Worm (Caenorhabditis elegans) whole organism, L4 larva: ENCODE measurements around the gene deg-3.
"Not testable (repeated sequence)": the region's sequence is repeated elsewhere in the genome, so short reads cannot be mapped to it uniquely, and the experiment has no call there.

Experiments used
- T20F7.1 ChIP-seq: fragments of 200-800 bp; sonication (Bioruptor generic); optimal IDR thresholded peaks from 2 replicates; lab custom pipeline; 2018; ENCODE audit warnings: mild to moderate bottlenecking, missing genetic modification characterization, missing compliant biosample characterization
- Y105C5A.15 ChIP-seq: fragments of 200-800 bp; sonication (Bioruptor generic); IDR thresholded peaks from 2 replicates; pipeline ENCODE4 v1.3.6; 2022; ENCODE audit warnings: missing genetic modification characterization, missing compliant biosample characterization
- Y48G9A.11 ChIP-seq: fragments of 200-800 bp; sonication (Bioruptor generic); IDR thresholded peaks from 2 replicates; pipeline ENCODE4 v1.3.6; 2022; ENCODE audit warnings: missing genetic modification reagents, missing genetic modification characterization, missing compliant biosample characterization
- Y75B8A.6 ChIP-seq: fragments of 200-800 bp; sonication (Bioruptor generic); IDR thresholded peaks from 2 replicates; pipeline ENCODE4 v1.3.6; 2022; ENCODE audit warnings: missing genetic modification reagents, missing genetic modification characterization, missing compliant biosample characterization
- aha-1 ChIP-seq: fragments of 150-350 bp; peaks from one replicate; lab custom pipeline; 2014; ENCODE audit warnings: missing biosample characterization, missing genetic modification characterization
- aly-2 ChIP-seq: sonication (generic microtip); optimal IDR thresholded peaks from 2 replicates; lab custom pipeline; 2018; ENCODE audit warnings: missing biosample characterization, missing genetic modification characterization
- ama-1 ChIP-seq: fragments of 150-350 bp; optimal IDR thresholded peaks from 2 replicates; lab custom pipeline; 2014; ENCODE audit warnings: inconsistent platforms, mixed read lengths
- ceh-28 ChIP-seq: fragments of 150-350 bp; optimal IDR thresholded peaks from 2 replicates; lab custom pipeline; 2014; ENCODE audit warnings: missing biosample characterization, missing genetic modification reagents, missing genetic modification characterization
- ceh-44 ChIP-seq: fragments of 200-800 bp; sonication (Bioruptor generic); IDR thresholded peaks from 2 replicates; pipeline ENCODE4 v1.3.6; 2022; ENCODE audit warnings: missing genetic modification reagents, missing genetic modification characterization, missing compliant biosample characterization
- ceh-82 ChIP-seq: sonication (generic microtip); optimal IDR thresholded peaks from 2 replicates; lab custom pipeline; 2017; ENCODE audit warnings: missing biosample characterization, missing genetic modification characterization
- cey-2 ChIP-seq: sonication (generic microtip); optimal IDR thresholded peaks from 3 replicates; lab custom pipeline; 2017; ENCODE audit warnings: missing genetic modification characterization, mild to moderate bottlenecking, missing compliant biosample characterization, antibody characterized with exemption, borderline replicate concordance; ENCODE audit not compliant: insufficient read depth
- daf-16 ChIP-seq, 3 experiments: sonication (generic microtip); optimal IDR thresholded peaks; 2 replicates each; lab custom pipeline; 2016 to 2017; ENCODE audit warnings: missing genetic modification characterization in 3 of 3, missing genetic modification reagents in 3 of 3, mild to moderate bottlenecking in 2 of 3, missing compliant biosample characterization in 2 of 3, missing biosample characterization in 1 of 3, moderate library complexity in 1 of 3
- dmd-8 ChIP-seq: fragments of 200-800 bp; sonication (Bioruptor generic); IDR thresholded peaks from 2 replicates; pipeline ENCODE4 v1.3.6; 2022; ENCODE audit warnings: missing genetic modification characterization, missing compliant biosample characterization
- dmd-9 ChIP-seq: fragments of 200-800 bp; sonication (Bioruptor generic); IDR thresholded peaks from 2 replicates; pipeline ENCODE4 v1.3.6; 2022; ENCODE audit warnings: missing genetic modification reagents, missing genetic modification characterization, missing compliant biosample characterization
- fkh-10 ChIP-seq: fragments of 150-350 bp; optimal IDR thresholded peaks from 2 replicates; lab custom pipeline; 2014; ENCODE audit warnings: missing biosample characterization, missing genetic modification reagents, missing genetic modification characterization
- gei-8 ChIP-seq: fragments of 200-800 bp; sonication (Bioruptor generic); optimal IDR thresholded peaks from 2 replicates; lab custom pipeline; 2018; ENCODE audit warnings: mild to moderate bottlenecking, missing genetic modification characterization, missing compliant biosample characterization
- hlh-30 ChIP-seq: sonication (generic microtip); optimal IDR thresholded peaks from 2 replicates; lab custom pipeline; 2017; ENCODE audit warnings: antibody characterized with exemption, mild to moderate bottlenecking, missing genetic modification characterization, missing compliant biosample characterization; ENCODE audit not compliant: insufficient read depth
- lin-29 ChIP-seq: fragments of 200-800 bp; sonication (Bioruptor generic); IDR thresholded peaks from 2 replicates; pipeline ENCODE4 v1.3.6; 2022; ENCODE audit warnings: missing genetic modification reagents, missing genetic modification characterization, missing compliant biosample characterization
- madf-9 ChIP-seq: fragments of 200-800 bp; sonication (Bioruptor generic); conservative IDR thresholded peaks from 2 replicates; pipeline ENCODE4 v1.3.6; 2022; ENCODE audit warnings: missing genetic modification reagents, missing genetic modification characterization, missing compliant biosample characterization
- mxl-3 ChIP-seq: fragments of 200-800 bp; sonication (Bioruptor generic); optimal IDR thresholded peaks from 2 replicates; lab custom pipeline; 2018; ENCODE audit warnings: mild to moderate bottlenecking, missing genetic modification characterization, missing compliant biosample characterization
- nhr-111 ChIP-seq: fragments of 200-800 bp; sonication (Bioruptor generic); optimal IDR thresholded peaks from 2 replicates; lab custom pipeline; 2018; ENCODE audit warnings: mild to moderate bottlenecking, missing genetic modification characterization, missing compliant biosample characterization
- nhr-25 ChIP-seq: sonication (generic microtip); optimal IDR thresholded peaks from 2 replicates; lab custom pipeline; 2017; ENCODE audit warnings: missing genetic modification characterization, mild to moderate bottlenecking, missing compliant biosample characterization, antibody characterized with exemption, moderate library complexity, borderline replicate concordance; ENCODE audit not compliant: insufficient read depth
- nhr-42 ChIP-seq: fragments of 200-800 bp; sonication (Bioruptor generic); IDR thresholded peaks from 2 replicates; pipeline ENCODE4 v1.3.6; 2022; ENCODE audit warnings: missing genetic modification characterization, missing compliant biosample characterization
- nhr-76 ChIP-seq: fragments of 150-350 bp; optimal IDR thresholded peaks from 2 replicates; lab custom pipeline; 2014; ENCODE audit warnings: missing biosample characterization, missing genetic modification characterization
- pqm-1 ChIP-seq: sonication (generic microtip); optimal IDR thresholded peaks from 2 replicates; lab custom pipeline; 2017; ENCODE audit warnings: missing biosample characterization, missing genetic modification characterization
- rbr-2 ChIP-seq: sonication (generic microtip); optimal IDR thresholded peaks from 2 replicates; lab custom pipeline; 2016; ENCODE audit warnings: missing genotype, missing genetic modification characterization, missing compliant biosample characterization
- sdz-12 ChIP-seq: fragments of 200-800 bp; sonication (Bioruptor generic); optimal IDR thresholded peaks from 2 replicates; lab custom pipeline; 2018; ENCODE audit warnings: mild to moderate bottlenecking, missing genetic modification characterization, missing compliant biosample characterization
- set-16 ChIP-seq: fragments of 200-800 bp; sonication (Bioruptor generic); IDR thresholded peaks from 2 replicates; pipeline ENCODE4 v1.3.6; 2022; ENCODE audit warnings: missing genetic modification reagents, missing genetic modification characterization, missing compliant biosample characterization
- spr-3 ChIP-seq: fragments of 200-800 bp; sonication (Bioruptor generic); optimal IDR thresholded peaks from 2 replicates; lab custom pipeline; 2018; ENCODE audit warnings: mild to moderate bottlenecking, missing genetic modification characterization, missing compliant biosample characterization
- tag-97 ChIP-seq: fragments of 200-800 bp; sonication (Bioruptor generic); IDR thresholded peaks from 2 replicates; pipeline ENCODE4 v1.3.6; 2022; ENCODE audit warnings: missing genetic modification characterization, missing compliant biosample characterization
- zfp-2 ChIP-seq: sonication (generic microtip); optimal IDR thresholded peaks from 2 replicates; lab custom pipeline; 2016; ENCODE audit warnings: mild to moderate bottlenecking, missing genetic modification characterization, missing compliant biosample characterization
- zip-11 ChIP-seq: fragments of 200-800 bp; sonication (Bioruptor generic); IDR thresholded peaks from 2 replicates; pipeline ENCODE4 v1.3.6; 2022; ENCODE audit warnings: missing genetic modification characterization, missing compliant biosample characterization
- zip-2 ChIP-seq: fragments of 150-350 bp; optimal IDR thresholded peaks from 2 replicates; lab custom pipeline; 2014; ENCODE audit warnings: missing biosample characterization, missing genetic modification characterization

The deg-3 gene

DNA sequence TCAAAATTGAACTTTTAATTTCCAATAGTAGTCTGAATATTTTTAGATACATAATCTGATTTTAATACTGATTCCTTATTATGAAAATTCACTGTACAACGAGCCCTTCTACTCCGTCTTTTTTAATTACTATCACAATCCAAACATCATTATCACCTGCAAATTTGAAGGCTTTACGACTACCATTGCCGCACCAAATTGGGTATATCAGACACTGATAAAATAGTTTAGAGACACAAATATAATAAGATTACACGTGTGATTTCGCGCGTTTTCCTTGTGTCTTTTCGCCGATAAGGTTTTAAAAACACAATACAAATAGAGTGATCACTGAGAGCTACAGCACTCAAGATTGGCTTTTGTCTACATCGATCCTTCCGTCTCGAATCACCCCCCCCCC is 11.9 kb downstream of the deg-3 start:
- TF ChIP-seq daf-16 (GFP tag; optimal IDR thresholded peaks at IDR 0.05; lab: Kevin White, UChicago) (no peak), daf-16 (tag; optimal IDR thresholded peaks at IDR 0.05; lab: Kevin White, UChicago) (peak; percentile 50), zip-11 (GFP tag; lab: Robert Waterston, UW) (no peak), rbr-2 (tag; lab: Kevin White, UChicago) (no peak), nhr-25 (tag; lab: Kevin White, UChicago) (no peak), sdz-12 (GFP tag; lab: Kevin White, UChicago) (no peak), pqm-1 (peak; percentile 34), mxl-3 (GFP tag; lab: Kevin White, UChicago) (peak; percentile 21), Y105C5A.15 (GFP tag; lab: Robert Waterston, UW) (no peak), ceh-44 (GFP tag; lab: Robert Waterston, UW) (no peak)

DNA sequence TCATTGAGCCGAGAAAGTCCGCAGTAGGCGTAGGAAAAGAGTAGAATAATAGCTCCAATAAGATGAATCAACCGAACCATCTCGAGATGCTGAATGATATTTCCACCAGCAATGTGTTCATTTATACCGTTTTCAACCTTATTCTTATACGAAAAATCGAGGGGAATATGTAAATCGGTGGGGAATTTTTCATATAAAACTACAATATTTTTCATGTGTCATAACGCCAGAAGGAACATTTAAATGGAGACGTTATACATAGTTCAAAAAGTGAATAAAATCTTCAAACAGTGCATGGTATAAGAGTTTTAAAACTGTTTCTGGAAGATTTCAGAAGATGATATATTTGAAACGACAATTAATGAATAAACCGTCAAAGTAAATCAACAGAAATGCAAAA is 12.3 kb downstream of the deg-3 start, which contains the start of gene nas-19:
nas-19 (minus strand) TSS at position 101 of the 400 bp plus-strand sequence.
- no peak for TF ChIP-seq dmd-9
- TF ChIP-seq set-16 (GFP tag; lab: Robert Waterston, UW), result no peak
- TF ChIP-seq aha-1, result peak; percentile 66

DNA sequence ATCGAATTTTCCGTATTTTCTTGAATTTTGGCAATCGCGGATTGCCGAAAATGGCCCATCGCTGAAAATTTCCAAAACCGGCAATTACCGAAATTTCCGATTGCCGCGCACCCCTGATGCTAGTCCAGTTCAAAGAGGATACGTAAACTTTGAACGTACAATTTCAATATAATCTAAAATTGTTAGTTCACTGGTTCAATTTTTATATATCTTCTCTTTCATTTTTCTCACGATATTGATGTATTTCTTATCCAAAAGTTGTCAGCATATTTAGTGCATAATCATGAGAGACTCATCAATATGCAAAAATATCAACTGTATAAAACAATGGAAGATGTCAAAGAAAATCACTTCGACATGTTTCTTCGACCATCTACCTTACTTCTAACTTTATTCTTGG is 16.3 kb downstream of the deg-3 start, which contains the start of gene nas-17:
nas-17 (plus strand) TSS at position 301 of the 400 bp plus-strand sequence.
- TF ChIP-seq cey-2 (tag; lab: Kevin White, UChicago) (no peak), gei-8 (no peak), T20F7.1 (GFP tag; lab: Kevin White, UChicago) (no peak), Y75B8A.6 (GFP tag; lab: Robert Waterston, UW) (no peak), Y48G9A.11 (no peak), rbr-2 (tag; lab: Kevin White, UChicago) (no peak), madf-9 (GFP tag; lab: Robert Waterston, UW) (no peak), nhr-76 (tag; lab: Kevin White, UChicago) (no peak), zfp-2 (tag; lab: Kevin White, UChicago) (no peak), lin-29 (GFP tag; lab: Robert Waterston, UW) (no peak), ama-1 (lab: Kevin White, UChicago) (no peak), zip-11 (GFP tag; lab: Robert Waterston, UW) (no peak), tag-97 (GFP tag; lab: Robert Waterston, UW) (no peak), zip-2 (tag; lab: Kevin White, UChicago) (no peak), aly-2 (tag; lab: Kevin White, UChicago) (no peak), hlh-30 (tag; lab: Kevin White, UChicago) (no peak), ceh-28 (tag; lab: Kevin White, UChicago) (no peak)

DNA sequence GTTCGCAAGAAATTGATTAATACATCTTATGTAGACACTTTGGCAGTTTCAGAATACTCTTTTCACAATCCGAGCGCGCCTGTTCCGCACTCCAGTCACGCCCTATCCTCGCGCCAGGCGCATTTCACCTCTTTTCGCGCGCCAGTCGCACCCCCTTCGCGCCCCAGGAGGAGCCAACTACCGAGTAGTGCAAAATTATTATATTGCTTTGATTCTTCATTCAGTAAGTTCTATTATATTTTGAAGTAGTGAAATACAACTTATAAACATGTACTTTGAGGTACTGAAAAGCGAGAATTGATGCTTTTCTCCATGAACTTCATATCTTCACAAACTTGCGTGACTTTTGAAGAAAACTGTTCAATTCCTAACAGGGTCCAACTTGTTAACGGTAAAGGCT is 18.8 kb downstream of the deg-3 start, which contains the start of gene nas-18:
nas-18 (plus strand) TSS at position 301 of the 400 bp plus-strand sequence.
- not testable (repeated sequence) for TF ChIP-seq zfp-2 (tag; lab: Kevin White, UChicago); nhr-111; fkh-10 (GFP tag; lab: Kevin White, UChicago)

DNA sequence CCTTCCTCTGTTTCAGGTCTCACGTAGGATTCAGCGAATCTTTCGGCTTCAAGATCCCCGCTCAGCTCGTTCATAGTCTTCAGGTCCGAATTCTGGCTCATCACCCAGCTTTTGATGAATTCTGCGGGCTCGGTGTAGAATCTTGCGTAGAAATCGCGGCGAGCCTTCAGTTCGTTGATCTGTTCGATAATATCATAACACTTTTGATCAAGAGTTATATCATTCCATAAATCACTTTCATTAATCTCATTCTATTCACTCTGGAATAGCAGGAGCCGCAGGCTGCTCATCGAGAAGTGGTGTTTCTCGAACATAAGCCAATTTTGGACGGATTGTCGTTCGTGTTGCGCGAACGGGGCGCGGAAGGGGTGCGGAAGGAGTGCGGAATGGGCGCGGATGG is 19.9 kb downstream of the deg-3 start, which contains the start of gene K03B8.4:
K03B8.4 (minus strand) TSS at position 101 of the 400 bp plus-strand sequence.
- TF ChIP-seq set-16 (GFP tag; lab: Robert Waterston, UW), result peak; percentile 46; the same call in 1 of the 2 replicates

DNA sequence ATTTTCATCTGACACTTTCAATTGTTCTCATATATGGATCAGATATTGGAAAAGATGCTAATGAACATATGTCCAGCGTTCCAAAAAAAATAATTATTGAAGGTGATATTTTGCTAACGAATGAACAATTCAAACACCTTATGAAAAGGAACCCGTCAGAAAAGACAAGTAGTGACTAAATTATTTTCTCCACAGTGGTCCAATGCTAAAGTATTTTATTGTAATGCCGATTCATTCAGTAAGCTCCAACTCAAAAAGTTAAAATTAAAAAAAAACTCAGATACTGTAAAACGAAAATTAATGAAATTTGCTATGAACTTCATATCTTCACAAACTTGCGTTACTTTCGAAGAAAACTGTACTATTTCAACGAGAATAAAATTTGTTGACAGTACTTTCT is 22.9 kb downstream of the deg-3 start, which contains the start of gene nas-16:
nas-16 (plus strand) TSS at position 301 of the 400 bp plus-strand sequence.
- TF ChIP-seq spr-3 (GFP tag; lab: Kevin White, UChicago) (no peak), nhr-42 (GFP tag; lab: Robert Waterston, UW) (no peak), nhr-25 (tag; lab: Kevin White, UChicago) (no peak), mxl-3 (GFP tag; lab: Kevin White, UChicago) (no peak), dmd-8 (no peak), pqm-1 (no peak), ceh-82 (tag; lab: Kevin White, UChicago) (no peak)
